Worm (Caenorhabditis elegans) whole organism, young adult: ENCODE measurements around the gene fbxb-38.

Experiments
- B0035.1 ChIP-seq: sonication (generic microtip); optimal IDR thresholded peaks from 2 replicates; lab custom pipeline; 2016; ENCODE audit warnings: missing genetic modification characterization, mild to moderate bottlenecking, missing compliant biosample characterization, missing genotype, missing genetic modification reagents
- F55B11.4 ChIP-seq: sonication (generic microtip); optimal IDR thresholded peaks from 2 replicates; lab custom pipeline; 2016; ENCODE audit warnings: missing compliant biosample characterization, missing genetic modification characterization, borderline replicate concordance; ENCODE audit not compliant: insufficient read depth
- K11D2.4 ChIP-seq: fragments of 200-800 bp; sonication (Bioruptor generic); IDR thresholded peaks from 2 replicates; pipeline ENCODE4 v1.3.6; 2022; ENCODE audit warnings: missing genetic modification reagents, missing genetic modification characterization, missing compliant biosample characterization
- ceh-100 ChIP-seq: fragments of 200-800 bp; sonication (Bioruptor generic); IDR thresholded peaks from 2 replicates; pipeline ENCODE4 v1.3.6; 2022; ENCODE audit warnings: missing genetic modification reagents, missing genetic modification characterization, missing compliant biosample characterization
- ceh-91 ChIP-seq: fragments of 200-800 bp; sonication (Bioruptor generic); IDR thresholded peaks from 2 replicates; pipeline ENCODE4 v1.3.6; 2022; ENCODE audit warnings: missing genetic modification reagents, missing genetic modification characterization, missing compliant biosample characterization
- hlh-26 ChIP-seq: fragments of 200-800 bp; sonication (Bioruptor generic); conservative IDR thresholded peaks from 2 replicates; pipeline ENCODE4 v1.3.6; 2022; ENCODE audit warnings: missing genetic modification reagents, missing genetic modification characterization, missing compliant biosample characterization
- madf-10 ChIP-seq: sonication (generic microtip); optimal IDR thresholded peaks from 2 replicates; lab custom pipeline; 2016; ENCODE audit warnings: mild to moderate bottlenecking, missing genetic modification characterization, missing compliant biosample characterization
- mxl-1 ChIP-seq: sonication (generic microtip); optimal IDR thresholded peaks from 2 replicates; lab custom pipeline; 2016; ENCODE audit warnings: missing genetic modification characterization, missing compliant biosample characterization
- nfyb-1 ChIP-seq: fragments of 200-800 bp; sonication (Bioruptor generic); IDR thresholded peaks from 2 replicates; pipeline ENCODE4 v1.3.6; 2022; ENCODE audit warnings: missing genetic modification reagents, missing genetic modification characterization, missing compliant biosample characterization
- nhr-27 ChIP-seq: fragments of 200-800 bp; sonication (Bioruptor generic); optimal IDR thresholded peaks from 2 replicates; lab custom pipeline; 2018; ENCODE audit warnings: mild to moderate bottlenecking, missing genetic modification characterization, moderate library complexity, missing compliant biosample characterization
- pha-4 ChIP-seq: fragments of 150-350 bp; sonication (generic microtip); optimal IDR thresholded peaks from 2 replicates; lab custom pipeline; 2014; ENCODE audit warnings: missing biosample characterization, missing genetic modification reagents, missing genetic modification characterization
- sptf-2 ChIP-seq: fragments of 200-800 bp; sonication (Bioruptor generic); optimal IDR thresholded peaks from 2 replicates; lab custom pipeline; 2018; ENCODE audit warnings: mild to moderate bottlenecking, missing genetic modification characterization, missing compliant biosample characterization
- tbp1 ChIP-seq: fragments of 200-800 bp; sonication (Bioruptor generic); optimal IDR thresholded peaks from 2 replicates; lab custom pipeline; 2018; ENCODE audit warnings: mild to moderate bottlenecking, missing genetic modification characterization, missing compliant biosample characterization
- tlf-1 ChIP-seq: fragments of 200-800 bp; sonication (Bioruptor generic); optimal IDR thresholded peaks from 2 replicates; lab custom pipeline; 2018; ENCODE audit warnings: mild to moderate bottlenecking, missing genetic modification characterization, missing compliant biosample characterization

DNA sequence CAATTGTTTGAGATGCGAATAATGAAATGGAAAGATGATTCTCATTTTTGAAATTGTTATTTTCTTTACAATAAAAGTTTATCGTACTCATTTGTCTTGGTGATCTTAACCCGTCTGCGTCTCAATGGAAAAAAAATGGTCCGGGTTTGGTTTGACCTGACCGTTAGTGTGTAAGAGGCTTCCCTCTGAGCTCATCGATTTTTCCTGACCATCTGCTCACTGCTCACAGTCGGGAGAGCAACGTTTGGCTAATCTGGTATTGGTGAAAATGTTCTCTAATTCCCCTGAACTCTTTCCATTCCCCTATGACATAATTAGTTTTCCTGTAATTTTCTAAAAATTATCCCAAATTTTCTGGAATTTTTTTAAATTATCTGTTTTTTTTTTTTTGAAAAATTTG, 29.7 kb downstream of the fbxb-38 start:
- TF ChIP-seq B0035.1: no peak
- TF ChIP-seq nhr-27 (tag; lab: Kevin White, UChicago): no peak
- TF ChIP-seq tlf-1 (GFP tag; lab: Kevin White, UChicago): no peak
- no peak for TF ChIP-seq nfyb-1 (GFP tag; lab: Robert Waterston, UW)
- no peak for TF ChIP-seq madf-10 (tag; lab: Kevin White, UChicago)
- TF ChIP-seq mxl-1 (tag; lab: Kevin White, UChicago): no peak
- no peak for TF ChIP-seq tbp1 (GFP tag; lab: Kevin White, UChicago)
- no peak for TF ChIP-seq F55B11.4
- no peak for TF ChIP-seq hlh-26 (GFP tag; lab: Robert Waterston, UW)
- no peak for TF ChIP-seq sptf-2 (GFP tag; lab: Kevin White, UChicago)
- no peak for TF ChIP-seq ceh-100 (GFP tag; lab: Robert Waterston, UW)
- no peak for TF ChIP-seq K11D2.4 (GFP tag; lab: Robert Waterston, UW)
- no peak for TF ChIP-seq pha-4 (tag; lab: Kevin White, UChicago)
- no peak for TF ChIP-seq ceh-91 (GFP tag; lab: Robert Waterston, UW)
